Fruit fly (Drosophila melanogaster) whole organism, embryonic: Measurements from ENCODE around the gene eIF4G2.

ENCODE experiments used
- ATbp ChIP-seq: fragments of 200-800 bp; sonication (Bioruptor generic); optimal IDR thresholded peaks from 2 replicates; lab custom pipeline; 2017; ENCODE audit warnings: missing biosample characterization, mild to moderate bottlenecking, missing genetic modification characterization, missing genetic modification reagents
- Aef1 ChIP-seq: fragments of 200-800 bp; sonication (Bioruptor generic); IDR thresholded peaks from 3 replicates; pipeline ENCODE4 v1.3.6; 2022; ENCODE audit warnings: missing biosample characterization, missing genetic modification characterization
- CG10209 ChIP-seq: fragments of 200-800 bp; sonication (Bioruptor generic); optimal IDR thresholded peaks from 3 replicates; lab custom pipeline; 2017; ENCODE audit warnings: missing biosample characterization, mild to moderate bottlenecking, missing genetic modification characterization, missing genetic modification reagents
- CG13894 ChIP-seq: fragments of 200-800 bp; sonication (Bioruptor generic); optimal IDR thresholded peaks from 3 replicates; lab custom pipeline; 2018; ENCODE audit warnings: missing biosample characterization, mild to moderate bottlenecking, missing genetic modification characterization, moderate library complexity
- CG14014 ChIP-seq: fragments of 200-800 bp; sonication (Bioruptor generic); IDR thresholded peaks from 2 replicates; pipeline ENCODE4 v1.3.6; 2022; ENCODE audit warnings: missing biosample characterization, missing genetic modification characterization
- CG17328 ChIP-seq: fragments of 200-800 bp; sonication (Bioruptor generic); IDR thresholded peaks from 2 replicates; pipeline ENCODE4 v1.3.6; 2022; ENCODE audit warnings: missing biosample characterization, missing genetic modification characterization
- CG1832 ChIP-seq: fragments of 200-800 bp; sonication (Bioruptor generic); optimal IDR thresholded peaks from 2 replicates; lab custom pipeline; 2017; ENCODE audit warnings: missing biosample characterization, mild to moderate bottlenecking, missing genetic modification characterization, inconsistent platforms
- CG18619 ChIP-seq: fragments of 200-800 bp; sonication (Bioruptor generic); optimal IDR thresholded peaks from 3 replicates; lab custom pipeline; 2017; ENCODE audit warnings: missing biosample characterization, mild to moderate bottlenecking, missing genetic modification characterization
- CG2116 ChIP-seq: fragments of 200-800 bp; sonication (Bioruptor generic); optimal IDR thresholded peaks from 3 replicates; lab custom pipeline; 2018; ENCODE audit warnings: missing biosample characterization, mild to moderate bottlenecking, missing genetic modification characterization
- CG2120 ChIP-seq: fragments of 200-800 bp; sonication (Bioruptor generic); optimal IDR thresholded peaks from 3 replicates; lab custom pipeline; 2016; ENCODE audit warnings: missing biosample characterization, missing genetic modification characterization
- CG31388 ChIP-seq: fragments of 200-800 bp; sonication (Bioruptor generic); optimal IDR thresholded peaks from 2 replicates; lab custom pipeline; 2016; ENCODE audit warnings: missing biosample characterization, missing genetic modification characterization
- CG3995 ChIP-seq: fragments of 200-800 bp; sonication (Bioruptor generic); optimal IDR thresholded peaks from 3 replicates; lab custom pipeline; 2016; ENCODE audit warnings: missing biosample characterization, missing genetic modification characterization
- CG4360 ChIP-seq: fragments of 200-800 bp; sonication (Bioruptor generic); IDR thresholded peaks from 2 replicates; pipeline ENCODE4 v1.3.6; 2022; ENCODE audit warnings: missing biosample characterization, missing genetic modification characterization
- CG43689 ChIP-seq: fragments of 200-800 bp; sonication (Bioruptor generic); IDR thresholded peaks from 2 replicates; pipeline ENCODE4 v1.3.6; 2022; ENCODE audit warnings: missing biosample characterization, missing genetic modification characterization
- CG7271 ChIP-seq: fragments of 200-800 bp; sonication (Bioruptor generic); optimal IDR thresholded peaks from 2 replicates; lab custom pipeline; 2018; ENCODE audit warnings: missing biosample characterization, mild to moderate bottlenecking, missing genetic modification characterization, moderate library complexity
- CG7928 ChIP-seq: fragments of 200-800 bp; sonication (Bioruptor generic); optimal IDR thresholded peaks from 2 replicates; lab custom pipeline; 2017; ENCODE audit warnings: missing biosample characterization, mild to moderate bottlenecking, missing genetic modification characterization
- CG8388 ChIP-seq: fragments of 200-800 bp; sonication (Bioruptor generic); optimal IDR thresholded peaks from 2 replicates; lab custom pipeline; 2019; ENCODE audit warnings: missing biosample characterization, mild to moderate bottlenecking, missing genetic modification characterization, moderate library complexity
- CG9876 ChIP-seq: fragments of 200-800 bp; sonication (Bioruptor generic); optimal IDR thresholded peaks from 2 replicates; lab custom pipeline; 2016; ENCODE audit warnings: missing biosample characterization, missing genetic modification characterization
- CHES-1-like ChIP-seq: fragments of 200-800 bp; sonication (Bioruptor generic); optimal IDR thresholded peaks from 2 replicates; lab custom pipeline; 2016; ENCODE audit warnings: missing biosample characterization, missing genetic modification characterization
- CkIIα-i1 ChIP-seq: fragments of 200-800 bp; sonication (Bioruptor generic); IDR thresholded peaks from 2 replicates; pipeline ENCODE4 v1.3.6; 2022; ENCODE audit warnings: missing biosample characterization, missing genetic modification characterization
- Doc3 ChIP-seq: fragments of 200-800 bp; sonication (Bioruptor generic); IDR thresholded peaks from 3 replicates; pipeline ENCODE4 v1.3.6; 2022; ENCODE audit warnings: missing biosample characterization, missing genetic modification characterization; ENCODE audit not compliant: partially characterized antibody
- HLH3B ChIP-seq: fragments of 200-800 bp; sonication (Bioruptor generic); IDR thresholded peaks from 2 replicates; pipeline ENCODE4 v1.3.6; 2022; ENCODE audit warnings: missing biosample characterization, missing genetic modification characterization
- HLH54F ChIP-seq: fragments of 200-800 bp; sonication (Bioruptor generic); optimal IDR thresholded peaks from 3 replicates; lab custom pipeline; 2016; ENCODE audit warnings: missing biosample characterization, missing genetic modification characterization
- Mad ChIP-seq: fragments of 200-800 bp; sonication (Bioruptor generic); optimal IDR thresholded peaks from 2 replicates; lab custom pipeline; 2016; ENCODE audit warnings: missing biosample characterization, missing genetic modification characterization
- Neu2 ChIP-seq: fragments of 200-800 bp; sonication (Bioruptor generic); optimal IDR thresholded peaks from 3 replicates; lab custom pipeline; 2016; ENCODE audit warnings: missing biosample characterization, missing genetic modification characterization, borderline replicate concordance
- Nf-YC ChIP-seq: fragments of 200-800 bp; optimal IDR thresholded peaks from 3 replicates; lab custom pipeline; 2019; ENCODE audit warnings: missing biosample characterization, mild to moderate bottlenecking, missing genetic modification characterization, moderate library complexity
- Oli ChIP-seq: fragments of 200-800 bp; sonication (Bioruptor generic); optimal IDR thresholded peaks from 2 replicates; lab custom pipeline; 2018; ENCODE audit warnings: missing biosample characterization, mild to moderate bottlenecking, missing genetic modification characterization, moderate library complexity
- Rx ChIP-seq: fragments of 200-800 bp; sonication (Bioruptor generic); IDR thresholded peaks from 2 replicates; pipeline ENCODE4 v1.3.6; 2022; ENCODE audit warnings: missing biosample characterization, missing genetic modification characterization
- Scr ChIP-seq: fragments of 200-800 bp; sonication (Bioruptor generic); IDR thresholded peaks from 2 replicates; pipeline ENCODE4 v1.3.6; 2022; ENCODE audit warnings: missing biosample characterization, missing genetic modification characterization; ENCODE audit not compliant: partially characterized antibody
- Taf1 ChIP-seq: fragments of 200-800 bp; sonication (Bioruptor generic); IDR thresholded peaks from 2 replicates; pipeline ENCODE4 v1.3.6; 2022; ENCODE audit warnings: missing biosample characterization, missing genetic modification characterization
- al ChIP-seq: fragments of 200-800 bp; sonication (Bioruptor generic); IDR thresholded peaks from 2 replicates; pipeline ENCODE4 v1.3.6; 2022; ENCODE audit warnings: missing biosample characterization, missing genetic modification characterization
- bigmax ChIP-seq: fragments of 200-800 bp; sonication (Bioruptor generic); optimal IDR thresholded peaks from 2 replicates; lab custom pipeline; 2018; ENCODE audit warnings: missing biosample characterization, mild to moderate bottlenecking, missing genetic modification characterization
- croc ChIP-seq: fragments of 200-800 bp; sonication (Bioruptor generic); conservative IDR thresholded peaks from 3 replicates; pipeline ENCODE4 v1.3.6; 2022; ENCODE audit warnings: missing biosample characterization, missing genetic modification characterization
- dan ChIP-seq: fragments of 200-800 bp; sonication (Bioruptor generic); IDR thresholded peaks from 2 replicates; pipeline ENCODE4 v1.3.6; 2022; ENCODE audit warnings: missing biosample characterization, missing genetic modification characterization
- ems ChIP-seq: fragments of 200-800 bp; sonication (Bioruptor generic); optimal IDR thresholded peaks from 3 replicates; lab custom pipeline; 2016; ENCODE audit warnings: missing biosample characterization, missing genetic modification characterization
- exex ChIP-seq: fragments of 200-800 bp; sonication (Bioruptor generic); optimal IDR thresholded peaks from 4 replicates; lab custom pipeline; 2018; ENCODE audit warnings: missing biosample characterization, mild to moderate bottlenecking, missing genetic modification characterization, moderate library complexity
- grau ChIP-seq: fragments of 200-800 bp; optimal IDR thresholded peaks from 3 replicates; lab custom pipeline; 2019; ENCODE audit warnings: missing biosample characterization, mild to moderate bottlenecking, missing genetic modification characterization, moderate library complexity
- jigr1 ChIP-seq: fragments of 200-800 bp; sonication (Bioruptor generic); IDR thresholded peaks from 3 replicates; pipeline ENCODE4 v1.3.6; 2022; ENCODE audit warnings: missing biosample characterization, missing genetic modification characterization
- lilli ChIP-seq: fragments of 200-800 bp; sonication (Bioruptor generic); optimal IDR thresholded peaks from 3 replicates; lab custom pipeline; 2016; ENCODE audit warnings: missing biosample characterization, missing genetic modification characterization
- lmd ChIP-seq: fragments of 200-800 bp; sonication (Bioruptor generic); IDR thresholded peaks from 2 replicates; pipeline ENCODE4 v1.3.6; 2022; ENCODE audit warnings: missing biosample characterization, missing genetic modification characterization
- mam ChIP-seq: fragments of 200-800 bp; sonication (Bioruptor generic); optimal IDR thresholded peaks from 3 replicates; lab custom pipeline; 2016; ENCODE audit warnings: missing biosample characterization, missing genetic modification characterization
- psq ChIP-seq: fragments of 200-800 bp; sonication (Bioruptor generic); optimal IDR thresholded peaks from 2 replicates; lab custom pipeline; 2017; ENCODE audit warnings: missing biosample characterization, missing genetic modification characterization
- salm ChIP-seq: fragments of 200-800 bp; sonication (Bioruptor generic); optimal IDR thresholded peaks from 2 replicates; lab custom pipeline; 2018; ENCODE audit warnings: missing biosample characterization, mild to moderate bottlenecking, missing genetic modification characterization
- scrt ChIP-seq: fragments of 200-800 bp; sonication (Bioruptor generic); optimal IDR thresholded peaks from 2 replicates; lab custom pipeline; 2018; ENCODE audit warnings: missing biosample characterization, mild to moderate bottlenecking, missing genetic modification characterization, moderate library complexity
- seq ChIP-seq: fragments of 200-800 bp; sonication (Bioruptor generic); IDR thresholded peaks from 2 replicates; pipeline ENCODE4 v1.3.6; 2022; ENCODE audit warnings: missing biosample characterization, missing genetic modification characterization
- sima ChIP-seq: fragments of 200-800 bp; sonication (Bioruptor generic); optimal IDR thresholded peaks from 2 replicates; lab custom pipeline; 2016; ENCODE audit warnings: missing biosample characterization, missing genetic modification characterization
- tin ChIP-seq: fragments of 200-800 bp; sonication (Bioruptor generic); optimal IDR thresholded peaks from 3 replicates; lab custom pipeline; 2016; ENCODE audit warnings: missing biosample characterization, missing genetic modification characterization
- yki ChIP-seq: fragments of >200 bp; optimal IDR thresholded peaks from 3 replicates; lab custom pipeline; 2018
- zf30C ChIP-seq: fragments of 200-800 bp; sonication (Bioruptor generic); optimal IDR thresholded peaks from 3 replicates; lab custom pipeline; 2018; ENCODE audit warnings: missing biosample characterization, mild to moderate bottlenecking, missing genetic modification characterization

Gene eIF4G2

DNA sequence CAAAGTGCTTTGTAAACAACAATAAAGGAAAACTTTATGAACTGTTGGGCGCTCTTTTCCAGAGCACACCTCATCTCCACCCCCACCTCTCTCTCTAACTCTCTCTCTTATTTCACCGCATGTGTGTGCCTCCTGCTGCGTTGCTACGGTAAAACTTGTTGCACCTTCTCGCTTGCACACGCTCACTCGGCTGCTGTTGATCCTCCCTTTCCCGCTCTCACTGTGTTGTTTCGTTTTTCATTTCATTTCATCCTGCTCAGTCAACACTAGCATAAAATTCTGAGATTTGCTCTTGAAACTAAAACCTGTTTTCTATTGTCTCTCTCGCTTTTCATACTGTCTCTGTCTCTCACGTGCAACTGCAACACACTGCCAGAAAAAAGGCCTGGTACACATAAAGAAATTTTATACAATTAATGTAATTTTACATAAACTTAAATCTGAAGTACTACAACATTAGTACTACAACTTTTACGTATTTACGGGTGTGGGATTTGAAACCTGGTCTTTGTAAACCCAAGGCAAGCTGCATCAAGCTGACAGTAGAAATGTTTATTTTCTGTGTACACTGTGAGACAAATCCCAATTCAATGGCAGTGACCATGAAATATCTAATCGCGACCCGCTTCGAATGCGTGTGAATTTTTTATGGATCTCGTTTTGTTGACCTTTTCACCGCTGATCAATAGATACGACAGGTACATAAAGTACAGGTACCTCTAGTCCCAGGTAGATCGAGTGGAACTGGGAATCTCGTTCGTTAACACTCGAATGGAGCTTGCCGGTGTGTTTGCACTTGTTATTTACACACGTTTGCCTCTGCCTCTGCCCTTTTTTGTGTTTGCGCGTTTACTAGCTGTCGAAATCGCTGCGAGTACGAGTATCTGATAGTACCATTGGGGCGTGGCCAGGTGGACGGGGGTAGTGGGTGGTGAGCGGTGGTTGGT lies 36.3 kb downstream of the eIF4G2 start (continued):
- TF ChIP-seq CG18619 (GFP tag; lab: Kevin White, UChicago) (peak; percentile 76), Scr (GFP tag; lab: Robert Waterston, UW) (no peak), CG2120 (GFP tag; lab: Kevin White, UChicago) (peak; percentile 23), bigmax (peak; percentile 47), psq (GFP tag; lab: Kevin White, UChicago) (peak; percentile 52), lmd (GFP tag; lab: Robert Waterston, UW) (peak; percentile 80), jigr1 (GFP tag; lab: Robert Waterston, UW) (peak; percentile 57; the same call in 1 of the 3 replicates), CG8388 (peak; percentile 97), croc (GFP tag; lab: Robert Waterston, UW) (peak; percentile 87), CG1832 (peak; percentile 78), HLH3B (peak; percentile 79), grau (tag; lab: Kevin White, UChicago) (peak; percentile 86), Oli (tag; lab: Kevin White, UChicago) (peak; percentile 92), zf30C (peak; percentile 100), scrt (GFP tag; lab: Kevin White, UChicago) (peak; percentile 63), Doc3 (GFP tag; lab: Robert Waterston, UW) (no peak), dan (GFP tag; lab: Robert Waterston, UW) (peak; percentile 77; the same call in 1 of the 2 replicates), sima (peak; percentile 12), CG7928 (GFP tag; lab: Kevin White, UChicago) (peak; percentile 12), CG4360 (peak; percentile 30; the same call in 1 of the 2 replicates), CG43689 (GFP tag; lab: Robert Waterston, UW) (peak; percentile 65), Nf-YC (tag; lab: Kevin White, UChicago) (peak; percentile 85), ems (GFP tag; lab: Kevin White, UChicago) (peak; percentile 73), CG14014 (GFP tag; lab: Robert Waterston, UW) (peak; percentile 61; the same call in 1 of the 2 replicates), CG2116 (GFP tag; lab: Kevin White, UChicago) (peak; percentile 49), Neu2 (GFP tag; lab: Kevin White, UChicago) (peak; percentile 26), CG3995 (GFP tag; lab: Kevin White, UChicago) (peak; percentile 15), exex (tag; lab: Kevin White, UChicago) (peak; percentile 96), yki (no peak), al (peak; percentile 24; the same call in 1 of the 2 replicates), Mad (GFP tag; lab: Kevin White, UChicago) (peak; percentile 73), CG31388 (peak; percentile 68), salm (peak; percentile 58), Taf1 (GFP tag; lab: Robert Waterston, UW) (no peak), CG9876 (GFP tag; lab: Kevin White, UChicago) (no peak), seq (GFP tag; lab: Robert Waterston, UW) (peak; percentile 30; the same call in 1 of the 2 replicates), mam (GFP tag; lab: Kevin White, UChicago) (peak; percentile 52), CG10209 (GFP tag; lab: Kevin White, UChicago) (peak; percentile 87), Rx (peak; percentile 79), CHES-1-like (GFP tag; lab: Kevin White, UChicago) (peak; percentile 38), CkIIα-i1 (GFP tag; lab: Robert Waterston, UW) (peak; percentile 5; the same call in 1 of the 2 replicates), HLH54F (GFP tag; lab: Kevin White, UChicago) (peak; percentile 50), CG17328 (GFP tag; lab: Robert Waterston, UW) (peak; percentile 93), ATbp (peak; percentile 89), CG13894 (tag; lab: Kevin White, UChicago) (peak; percentile 9), tin (peak; percentile 92), CG7271 (tag; lab: Kevin White, UChicago) (peak; percentile 43), Aef1 (GFP tag; lab: Robert Waterston, UW) (peak; percentile 32; the same call in 1 of the 3 replicates), lilli (peak; percentile 89)
